Worm (Caenorhabditis elegans) whole organism, midembryonic: Measurements from ENCODE around the gene srh-1.
"Not testable (repeated sequence)": the region's sequence is repeated elsewhere in the genome, so short reads cannot be mapped to it uniquely, and the experiment has no call there.

Experiments used
- T22C8.4 ChIP-seq: fragments of 200-800 bp; sonication (Bioruptor generic); IDR thresholded peaks from 2 replicates; pipeline ENCODE4 v1.3.6; 2022; ENCODE audit warnings: missing genetic modification characterization, missing compliant biosample characterization
- cog-1 ChIP-seq: sonication (generic microtip); optimal IDR thresholded peaks from 2 replicates; lab custom pipeline; 2016; ENCODE audit warnings: missing genetic modification characterization, missing compliant biosample characterization
- flt-1 ChIP-seq: fragments of 200-800 bp; sonication (Bioruptor generic); IDR thresholded peaks from 2 replicates; pipeline ENCODE4 v1.3.6; 2022; ENCODE audit warnings: missing genetic modification characterization, missing compliant biosample characterization
- klf-2 ChIP-seq: fragments of 200-800 bp; sonication (Bioruptor generic); conservative IDR thresholded peaks from 2 replicates; pipeline ENCODE4 v1.3.6; 2022; ENCODE audit warnings: missing genetic modification reagents, missing genetic modification characterization, missing compliant biosample characterization
- med-1 ChIP-seq: sonication (generic microtip); optimal IDR thresholded peaks from 2 replicates; lab custom pipeline; 2017; ENCODE audit warnings: missing genetic modification characterization, mild to moderate bottlenecking, missing compliant biosample characterization, antibody characterized with exemption, missing genetic modification reagents; ENCODE audit not compliant: insufficient read depth
- ref-1 ChIP-seq: fragments of 200-800 bp; sonication (Bioruptor generic); conservative IDR thresholded peaks from 2 replicates; pipeline ENCODE4 v1.3.6; 2022; ENCODE audit warnings: missing genetic modification reagents, missing genetic modification characterization, missing compliant biosample characterization
- tab-1 ChIP-seq: fragments of 200-800 bp; sonication (Bioruptor generic); IDR thresholded peaks from 2 replicates; pipeline ENCODE4 v1.3.6; 2022; ENCODE audit warnings: missing genetic modification characterization, missing compliant biosample characterization
- ztf-23 ChIP-seq: fragments of 200-800 bp; sonication (Bioruptor generic); IDR thresholded peaks from 2 replicates; pipeline ENCODE4 v1.3.6; 2022; ENCODE audit warnings: missing genetic modification reagents, missing genetic modification characterization, missing compliant biosample characterization
- ztf-29 ChIP-seq: fragments of 200-800 bp; sonication (Bioruptor generic); IDR thresholded peaks from 2 replicates; pipeline ENCODE4 v1.3.6; 2022; ENCODE audit warnings: missing genetic modification reagents, missing genetic modification characterization, missing compliant biosample characterization

Gene srh-1

DNA sequence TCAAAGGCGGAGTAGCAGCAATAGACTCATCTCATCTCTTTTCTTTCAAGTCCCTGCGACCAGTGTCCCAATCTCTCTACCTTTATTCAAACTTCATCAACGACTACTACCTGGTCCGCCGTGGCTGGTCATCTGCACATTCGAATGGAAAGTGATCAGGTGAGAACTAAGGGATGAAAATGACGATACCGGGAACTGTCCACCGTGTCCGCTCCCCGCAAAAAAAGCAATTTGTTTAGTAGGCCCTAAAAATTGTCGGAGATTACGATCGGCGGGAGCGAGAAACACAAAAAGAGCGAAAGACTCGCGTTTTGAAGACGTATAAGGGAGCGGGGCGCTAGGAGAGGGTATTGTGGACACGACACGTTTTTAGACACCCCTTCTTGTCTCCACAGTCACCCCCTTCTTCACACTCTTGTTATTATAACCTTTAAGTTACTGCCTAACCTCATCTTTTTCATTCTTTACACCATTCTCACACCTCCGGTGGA is 22.6 kb upstream of the srh-1 start, which contains the start of gene zipt-16:
Gene zipt-16 (plus strand): TSS at position 51 of the 491 bp plus-strand sequence.
- TF ChIP-seq ztf-23 (GFP tag; lab: Robert Waterston, UW): no peak
- TF ChIP-seq med-1 (GFP tag; lab: Kevin White, UChicago): no peak
- no peak for TF ChIP-seq tab-1 (GFP tag; lab: Robert Waterston, UW)
- TF ChIP-seq ref-1 (GFP tag; lab: Robert Waterston, UW): no peak
- TF ChIP-seq T22C8.4 (GFP tag; lab: Robert Waterston, UW): no peak
- TF ChIP-seq ztf-29 (GFP tag; lab: Robert Waterston, UW): no peak
- TF ChIP-seq klf-2 (GFP tag; lab: Robert Waterston, UW): no peak
- no peak for TF ChIP-seq flt-1
- no peak for TF ChIP-seq cog-1

DNA sequence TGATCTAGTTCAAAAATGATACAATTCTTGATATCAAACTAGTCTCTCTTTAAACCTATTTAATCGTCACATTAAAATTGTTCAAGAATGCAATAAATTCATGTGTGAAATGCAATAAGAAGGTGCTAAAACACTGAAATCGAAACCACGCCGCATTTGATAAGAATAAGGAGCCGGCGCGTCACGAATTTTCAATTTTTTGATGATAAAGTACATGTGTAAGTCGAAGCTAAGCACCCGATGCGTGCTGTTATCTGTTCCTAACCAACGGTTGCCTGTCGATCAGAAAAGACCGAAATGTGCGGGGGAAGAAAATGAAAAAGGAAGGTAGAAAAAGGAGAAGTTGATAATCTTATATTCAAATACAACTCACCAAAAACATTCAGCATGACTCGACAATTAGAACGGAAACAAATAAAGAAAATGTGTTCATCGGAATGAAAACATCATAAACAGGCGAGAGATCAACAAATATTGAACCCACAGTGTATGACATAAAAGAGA is 15.4 kb upstream of the srh-1 start, which contains the start of gene aat-6:
Gene aat-6 (minus strand): TSS at position 454 of the 504 bp plus-strand sequence.
- TF ChIP-seq tab-1 (GFP tag; lab: Robert Waterston, UW) (no peak), med-1 (GFP tag; lab: Kevin White, UChicago) (no peak), ztf-29 (GFP tag; lab: Robert Waterston, UW) (no peak), ztf-23 (GFP tag; lab: Robert Waterston, UW) (no peak), klf-2 (GFP tag; lab: Robert Waterston, UW) (no peak), cog-1 (no peak)

DNA sequence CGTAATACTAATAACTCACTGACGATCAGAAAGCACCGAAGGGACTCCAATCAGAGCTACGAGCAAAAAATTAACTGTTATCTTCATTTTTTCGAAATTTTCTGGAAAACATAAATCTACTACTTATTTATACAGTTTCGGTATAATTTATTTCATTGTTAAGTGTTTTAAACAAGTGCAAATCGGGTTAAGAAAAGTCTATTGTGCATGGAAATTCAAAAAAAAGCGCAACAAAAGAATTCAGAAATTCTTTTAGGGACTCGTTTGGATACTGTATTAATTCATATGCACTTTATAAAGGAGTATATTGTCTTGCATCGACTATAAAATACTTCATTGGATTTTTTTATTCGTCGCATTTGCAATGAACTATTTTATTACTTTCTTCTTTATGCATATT is 13.4 kb upstream of the srh-1 start, which contains the start of the genes nas-20 and nas-21:
Gene nas-20 (minus strand): TSS at position 101 of the 400 bp plus-strand sequence.
Gene nas-21 (plus strand): TSS at position 356 of the 400 bp plus-strand sequence.
- no peak for TF ChIP-seq klf-2 (GFP tag; lab: Robert Waterston, UW)
- no peak for TF ChIP-seq med-1 (GFP tag; lab: Kevin White, UChicago)
- no peak for TF ChIP-seq cog-1
- no peak for TF ChIP-seq flt-1

DNA sequence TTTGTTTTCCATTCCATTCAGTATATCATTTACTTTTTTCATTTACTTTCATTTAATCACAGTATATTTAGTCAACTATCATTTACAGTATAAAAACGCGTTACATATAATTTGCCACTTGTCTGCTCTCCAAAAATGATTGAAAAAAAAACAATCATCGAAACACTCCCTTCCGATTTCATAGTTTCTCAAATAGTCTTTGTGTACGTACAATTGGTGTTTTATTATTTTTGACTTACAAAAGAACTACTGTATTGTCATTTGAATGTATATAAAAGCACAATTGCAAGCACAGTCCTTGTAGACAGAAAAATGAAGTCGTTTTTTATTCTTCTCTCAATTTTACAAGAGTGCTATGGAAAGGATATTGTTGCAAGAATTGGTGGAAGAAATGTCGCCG is 11.3 kb upstream of the srh-1 start, which contains the start of gene nas-22:
Gene nas-22 (plus strand): TSS at position 301 of the 400 bp plus-strand sequence.
- TF ChIP-seq ref-1 (GFP tag; lab: Robert Waterston, UW): no peak
- TF ChIP-seq cog-1: no peak
- no peak for TF ChIP-seq med-1 (GFP tag; lab: Kevin White, UChicago)
- no peak for TF ChIP-seq T22C8.4 (GFP tag; lab: Robert Waterston, UW)
- TF ChIP-seq ztf-23 (GFP tag; lab: Robert Waterston, UW): no peak
- TF ChIP-seq ztf-29 (GFP tag; lab: Robert Waterston, UW): no peak
- TF ChIP-seq flt-1: no peak
- TF ChIP-seq tab-1 (GFP tag; lab: Robert Waterston, UW): no peak
- no peak for TF ChIP-seq klf-2 (GFP tag; lab: Robert Waterston, UW)

DNA sequence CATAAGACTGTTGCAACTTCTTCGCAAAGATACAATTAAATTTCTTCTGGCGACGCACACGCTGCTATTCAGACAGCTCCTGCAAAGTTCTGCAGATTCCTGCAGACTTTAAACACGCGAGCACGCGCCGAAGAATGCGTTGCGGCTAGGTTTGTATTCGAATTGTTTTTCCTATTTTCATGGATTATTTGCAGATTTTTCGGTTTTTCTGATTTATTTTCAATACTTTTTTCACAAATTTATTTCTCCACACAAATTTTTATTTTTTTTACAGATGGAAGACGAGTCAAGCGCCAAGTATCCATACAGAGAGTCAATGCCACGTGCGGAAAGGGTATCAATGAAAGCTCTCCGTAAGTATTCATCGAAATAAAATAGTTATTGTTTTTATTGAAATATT is 10.0 kb upstream of the srh-1 start, which contains the start of gene T11F9.7:
Gene T11F9.7 (plus strand): TSS at position 301 of the 400 bp plus-strand sequence.
- TF ChIP-seq med-1 (GFP tag; lab: Kevin White, UChicago); cog-1; ztf-29 (GFP tag; lab: Robert Waterston, UW): not testable (repeated sequence)

DNA sequence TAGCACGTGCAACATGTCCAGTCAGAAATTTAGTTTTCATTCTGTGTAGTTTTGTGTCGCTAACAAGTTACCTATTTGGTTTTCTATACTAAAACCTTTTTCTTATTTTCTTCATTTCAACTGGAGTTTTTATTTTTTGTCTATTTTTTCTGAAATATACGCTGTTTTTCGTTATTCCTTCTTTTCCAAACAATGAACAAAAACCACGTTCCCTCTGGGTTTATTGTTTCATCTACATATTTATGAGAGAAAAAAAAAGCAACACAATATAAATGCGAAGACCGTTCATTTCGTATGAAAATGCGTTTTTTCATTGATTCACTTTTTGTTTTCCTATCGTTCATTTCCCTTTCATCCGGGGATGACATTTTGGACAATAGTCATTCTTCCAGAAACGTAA is 6.3 kb upstream of the srh-1 start, which contains the start of gene T11F9.22:
Gene T11F9.22 (plus strand): TSS at position 301 of the 400 bp plus-strand sequence.
- no peak for TF ChIP-seq ref-1 (GFP tag; lab: Robert Waterston, UW)
- TF ChIP-seq klf-2 (GFP tag; lab: Robert Waterston, UW): no peak
- no peak for TF ChIP-seq T22C8.4 (GFP tag; lab: Robert Waterston, UW)
- TF ChIP-seq flt-1: no peak
- no peak for TF ChIP-seq med-1 (GFP tag; lab: Kevin White, UChicago)
- no peak for TF ChIP-seq ztf-29 (GFP tag; lab: Robert Waterston, UW)

DNA sequence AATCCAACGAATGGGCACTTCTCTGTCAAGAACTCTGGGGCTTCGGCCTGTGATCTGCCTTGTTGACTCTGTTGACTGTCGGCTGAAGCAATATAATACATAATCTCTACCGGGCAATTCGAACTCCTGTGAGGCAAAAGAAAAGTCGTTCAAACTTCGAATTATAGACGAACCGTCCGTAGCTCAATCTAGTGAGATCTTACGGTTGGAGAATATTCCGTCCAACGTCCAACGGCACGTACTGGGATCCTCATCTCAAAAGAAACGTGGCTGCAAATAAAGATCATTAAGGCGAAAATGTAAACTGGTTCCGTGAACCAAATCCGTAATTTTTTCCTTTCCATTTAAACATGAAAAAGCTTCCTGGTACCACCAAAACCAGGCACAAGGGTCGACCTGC is 4.9 kb upstream of the srh-1 start, which contains the start of gene T11F9.14:
Gene T11F9.14 (minus strand): TSS at position 101 of the 400 bp plus-strand sequence.
- TF ChIP-seq ztf-23, klf-2, T22C8.4 (GFP tag; lab: Robert Waterston, UW): not testable (repeated sequence)

DNA sequence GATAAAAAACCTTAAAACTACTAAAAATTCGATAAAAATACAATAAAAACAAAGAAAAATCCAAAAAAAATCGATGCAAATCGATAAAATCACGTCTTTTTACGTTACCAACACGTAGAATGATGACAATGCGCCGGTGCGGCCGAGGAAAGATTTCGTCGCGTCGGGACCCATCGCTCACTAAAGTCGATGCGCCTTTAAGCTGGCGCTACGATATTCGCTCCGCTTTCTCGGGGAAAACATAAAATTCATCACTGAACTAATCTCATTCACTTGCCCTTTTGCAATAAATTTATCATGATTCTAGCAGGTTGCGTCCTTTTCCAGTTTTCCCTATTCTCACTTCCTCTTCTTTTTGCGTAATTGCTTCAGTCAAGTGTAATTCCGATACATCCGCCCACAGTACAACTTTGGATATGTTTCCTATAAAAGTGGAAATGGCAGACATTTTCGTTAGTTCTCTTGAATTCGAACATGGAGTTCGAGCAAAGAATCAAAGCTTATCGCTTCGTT is 2.0 kb upstream of the srh-1 start, which contains the start of gene col-157:
Gene col-157 (plus strand): TSS at position 463 of the 513 bp plus-strand sequence.
- not testable (repeated sequence) for TF ChIP-seq ztf-23 (GFP tag; lab: Robert Waterston, UW); ref-1 (GFP tag; lab: Robert Waterston, UW); flt-1

DNA sequence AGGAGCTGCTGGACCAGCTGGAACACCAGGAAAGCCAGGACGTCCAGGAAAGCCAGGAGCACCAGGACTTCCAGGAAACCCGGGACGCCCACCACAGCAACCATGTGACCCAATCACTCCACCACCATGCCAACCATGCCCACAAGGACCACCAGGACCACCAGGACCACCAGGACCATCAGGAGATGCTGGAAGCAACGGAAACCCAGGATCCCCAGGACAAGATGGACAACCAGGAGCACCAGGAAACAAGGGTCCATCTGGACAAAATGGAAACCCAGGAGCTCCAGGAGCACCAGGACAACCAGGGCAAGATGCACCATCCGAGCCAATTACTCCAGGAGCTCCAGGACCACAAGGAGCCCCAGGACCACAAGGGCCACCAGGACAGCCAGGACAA is 1.3 kb upstream of the srh-1 start:
- TF ChIP-seq ztf-29 (GFP tag; lab: Robert Waterston, UW): no peak
- TF ChIP-seq ztf-23 (GFP tag; lab: Robert Waterston, UW): no peak
- TF ChIP-seq med-1 (GFP tag; lab: Kevin White, UChicago): no peak
- no peak for TF ChIP-seq ref-1 (GFP tag; lab: Robert Waterston, UW)
- no peak for TF ChIP-seq cog-1
- no peak for TF ChIP-seq T22C8.4 (GFP tag; lab: Robert Waterston, UW)
- TF ChIP-seq klf-2 (GFP tag; lab: Robert Waterston, UW): no peak
- TF ChIP-seq tab-1 (GFP tag; lab: Robert Waterston, UW): no peak
- TF ChIP-seq flt-1: no peak

DNA sequence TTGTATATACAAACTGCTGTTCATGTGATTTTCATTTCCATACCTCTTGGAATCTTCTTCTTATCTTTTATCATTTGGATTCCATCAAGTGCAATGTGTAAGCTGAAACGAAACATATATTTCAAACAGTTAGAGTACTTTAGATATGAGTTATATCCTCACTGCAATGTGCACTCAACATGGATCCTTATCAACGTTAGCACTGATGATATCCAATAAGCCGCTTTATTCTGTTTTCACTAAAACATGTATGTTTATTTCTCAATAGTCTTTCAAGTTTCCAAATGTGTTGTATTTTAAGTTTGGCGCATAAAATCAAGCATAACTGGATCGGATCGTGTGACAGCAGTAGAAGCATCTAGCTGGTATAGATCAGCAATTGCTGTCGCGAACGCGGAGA is 1.0 kb downstream of the srh-1 start, which contains the start of gene T11F9.10:
Gene T11F9.10 (plus strand): TSS at position 301 of the 400 bp plus-strand sequence.
- TF ChIP-seq tab-1 (GFP tag; lab: Robert Waterston, UW): no peak
- no peak for TF ChIP-seq ref-1 (GFP tag; lab: Robert Waterston, UW)
- no peak for TF ChIP-seq flt-1
- no peak for TF ChIP-seq med-1 (GFP tag; lab: Kevin White, UChicago)
- no peak for TF ChIP-seq klf-2 (GFP tag; lab: Robert Waterston, UW)
